Fruit fly (Drosophila melanogaster): ENCODE measurements around the gene Spn28Db.
A peak's percentile ranks its signal among the peaks of the same experiment; 100 is the strongest.

Spn28Db gene

DNA sequence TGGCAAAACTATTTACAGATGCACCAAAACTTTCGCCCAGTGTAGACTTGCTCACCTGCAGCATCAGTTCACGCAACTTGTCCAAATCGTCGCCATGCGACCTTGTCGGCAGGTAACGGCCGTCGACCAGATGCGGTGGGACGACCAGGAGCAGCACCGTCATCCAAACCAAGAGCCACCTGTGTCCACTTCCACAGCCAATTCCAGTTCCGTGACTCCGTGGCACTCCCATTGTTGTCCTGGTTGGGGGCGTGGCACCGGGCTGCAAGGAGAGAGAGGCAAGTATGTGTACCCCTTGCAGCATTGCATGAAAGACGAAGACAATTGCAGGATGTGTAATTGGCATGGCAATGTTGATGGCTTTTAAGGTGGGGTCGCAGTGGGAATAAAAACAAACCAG, 20.3 kb downstream of the Spn28Db start:
- TF ChIP-seq D1 (tag; optimal IDR thresholded peaks at IDR 0.05) (no peak), fd96Ca (GFP tag; IDR thresholded peaks at IDR 0.05) (0 out of 3 replicates have a peak, but pooled peaks have one; percentile 17), EcR (GFP tag; optimal IDR thresholded peaks at IDR 0.05) (peak; percentile 70)

DNA sequence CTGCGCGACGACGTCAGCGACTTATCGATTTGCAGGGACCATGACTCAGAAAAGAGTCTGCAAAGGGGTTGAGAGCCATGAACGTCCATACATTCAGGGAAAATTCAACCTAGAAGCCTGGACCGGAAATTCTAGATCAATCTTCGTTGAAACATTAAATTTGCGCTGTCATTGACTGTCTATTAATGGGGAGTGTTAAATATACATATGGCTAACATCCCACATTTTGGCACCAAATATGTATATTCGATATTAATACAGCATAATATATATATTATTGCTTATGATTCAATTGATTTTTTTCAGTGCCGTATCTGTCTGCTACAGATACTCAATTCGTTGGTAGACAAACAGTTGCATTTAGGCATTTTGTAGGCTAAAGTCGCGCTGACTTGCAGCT, 21.9 kb downstream of the Spn28Db start:
- 0 out of 3 replicates have a peak, but pooled peaks have one; percentile 50 for TF ChIP-seq CG4496 (GFP tag; IDR thresholded peaks at IDR 0.05)
- TF ChIP-seq CG8301 (tag; optimal IDR thresholded peaks at IDR 0.05) = peak; percentile 21
- no peak for TF ChIP-seq CG13204 (GFP tag; optimal IDR thresholded peaks at IDR 0.05)
- no peak for TF ChIP-seq CG10348 (GFP tag; IDR thresholded peaks at IDR 0.05)
- TF ChIP-seq gl (tag; optimal IDR thresholded peaks at IDR 0.05) = no peak
- TF ChIP-seq fd96Ca (GFP tag; IDR thresholded peaks at IDR 0.05) = no peak; the same call in 2 of the 3 replicates
- TF ChIP-seq Snoo (tag; optimal IDR thresholded peaks at IDR 0.05) = no peak
- no peak for TF ChIP-seq CG12605 (GFP tag; IDR thresholded peaks at IDR 0.05)
- TF ChIP-seq D1 (tag; optimal IDR thresholded peaks at IDR 0.05) = no peak
- peak; percentile 17 for TF ChIP-seq Pif1A (GFP tag; optimal IDR thresholded peaks at IDR 0.05)
- TF ChIP-seq CG17806 (tag; optimal IDR thresholded peaks at IDR 0.05) = peak; percentile 64
- no peak for TF ChIP-seq CG32121 (GFP tag; IDR thresholded peaks at IDR 0.05)
- peak; percentile 58 for TF ChIP-seq CG8159 (tag; optimal IDR thresholded peaks at IDR 0.05)
- peak; percentile 8 for TF ChIP-seq CG15710 (tag; optimal IDR thresholded peaks at IDR 0.05)
- TF ChIP-seq rn (GFP tag; IDR thresholded peaks at IDR 0.05) = no peak
- TF ChIP-seq EcR (GFP tag; optimal IDR thresholded peaks at IDR 0.05) = no peak
- no peak for TF ChIP-seq Ets98B (GFP tag; IDR thresholded peaks at IDR 0.05)
- peak; percentile 63 for TF ChIP-seq CG9948 (tag; optimal IDR thresholded peaks at IDR 0.05)
- TF ChIP-seq CG14655 (GFP tag; optimal IDR thresholded peaks at IDR 0.05) = peak; percentile 35
- TF ChIP-seq CG34367 (tag; optimal IDR thresholded peaks at IDR 0.05) = peak; percentile 37
- TF ChIP-seq Pif1B (GFP tag; optimal IDR thresholded peaks at IDR 0.05) = no peak

DNA sequence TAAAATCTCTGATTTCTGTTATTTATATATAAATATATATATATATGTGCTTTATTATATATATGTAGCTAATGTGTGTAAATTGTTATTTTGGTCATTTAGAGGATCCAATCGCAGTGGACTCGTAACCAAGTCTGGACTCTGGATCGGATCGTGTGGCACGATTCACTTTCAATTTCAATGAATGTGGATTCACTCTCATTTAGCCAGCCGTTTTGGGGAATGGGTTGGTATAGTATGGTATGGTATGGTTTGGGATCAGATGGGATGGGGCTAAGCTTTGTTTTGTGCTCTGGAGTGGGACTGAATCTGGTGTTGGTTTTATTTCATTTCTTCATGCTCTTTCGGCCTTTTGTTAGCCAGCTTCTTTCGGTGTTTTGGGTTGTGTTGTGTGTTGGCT, 28.8 kb downstream of the Spn28Db start:
- TF ChIP-seq gl (tag; optimal IDR thresholded peaks at IDR 0.05) = no peak

DNA sequence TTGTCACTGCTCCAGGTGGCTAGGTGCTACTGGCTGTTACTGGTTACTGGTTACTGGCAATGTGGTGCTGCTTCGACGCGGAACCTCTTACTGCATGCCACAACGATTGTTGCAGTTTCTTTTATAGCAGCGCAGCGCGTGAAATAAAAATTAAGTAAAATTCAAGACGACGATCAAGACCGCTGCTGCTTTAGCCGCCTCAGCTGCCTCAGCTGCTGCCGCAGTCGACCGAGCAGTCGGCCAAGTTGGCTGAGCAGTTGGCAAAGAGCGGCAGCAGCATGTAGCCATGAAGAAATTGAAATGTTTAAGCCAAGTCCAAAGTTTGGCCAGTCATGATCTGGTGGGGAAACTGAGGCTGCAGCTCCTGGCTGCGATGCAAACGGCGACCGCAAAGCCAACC, 29.8 kb downstream of the Spn28Db start, which contains the start of gene TwdlE:
Gene TwdlE (minus strand): TSS at position 101 of the 400 bp plus-strand sequence.
- TF ChIP-seq CG12605 (GFP tag; IDR thresholded peaks at IDR 0.05) (no peak), CG34367 (tag; optimal IDR thresholded peaks at IDR 0.05) (no peak), gl (tag; optimal IDR thresholded peaks at IDR 0.05) (no peak), Pif1B (GFP tag; optimal IDR thresholded peaks at IDR 0.05) (no peak), CG10348 (GFP tag; IDR thresholded peaks at IDR 0.05) (no peak), fd96Ca (GFP tag; IDR thresholded peaks at IDR 0.05) (no peak), CG15710 (tag; optimal IDR thresholded peaks at IDR 0.05) (no peak), CG8159 (tag; optimal IDR thresholded peaks at IDR 0.05) (no peak), CG9948 (tag; optimal IDR thresholded peaks at IDR 0.05) (no peak), Snoo (tag; optimal IDR thresholded peaks at IDR 0.05) (no peak), CG14655 (GFP tag; optimal IDR thresholded peaks at IDR 0.05) (no peak), CG8301 (tag; optimal IDR thresholded peaks at IDR 0.05) (no peak), CG4496 (GFP tag; IDR thresholded peaks at IDR 0.05) (no peak)

DNA sequence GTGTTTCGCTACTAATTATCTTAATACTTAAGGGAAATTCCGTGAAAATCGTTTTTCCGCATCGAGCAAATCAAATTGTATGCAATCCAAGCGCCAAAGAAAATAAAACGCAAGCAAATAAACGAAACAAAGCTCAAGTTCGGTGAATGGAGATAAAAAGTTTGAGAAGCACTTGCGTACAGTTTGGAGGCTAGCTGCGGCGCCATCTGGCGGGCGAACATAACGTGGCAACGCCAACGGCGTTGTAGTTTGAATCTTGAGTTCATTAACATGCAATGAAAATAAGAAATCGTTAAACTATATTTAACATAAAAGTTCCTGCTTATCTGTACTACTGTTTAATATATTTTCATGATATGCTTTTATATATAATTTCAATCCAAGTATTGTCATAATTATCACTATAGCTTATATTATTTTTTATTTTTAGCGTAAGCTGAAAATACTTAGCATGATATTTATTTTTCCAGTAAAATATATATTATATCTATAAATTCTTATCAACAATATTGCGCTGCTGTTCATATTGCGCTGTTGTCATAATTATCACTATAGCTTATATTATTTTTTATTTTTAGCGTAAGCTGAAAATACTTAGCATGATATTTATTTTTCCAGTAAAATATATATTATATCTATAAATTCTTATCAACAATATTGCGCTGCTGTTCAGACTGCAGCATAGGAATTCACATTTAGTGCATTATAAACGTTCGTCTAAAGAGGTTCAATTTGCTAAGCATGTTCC, 34.0 kb downstream of the Spn28Db start, which contains the start of gene lectin-28C:
Gene lectin-28C (plus strand): TSS at position 698 of the 748 bp plus-strand sequence.
- peak; percentile 65 for TF ChIP-seq CG4496 (GFP tag; IDR thresholded peaks at IDR 0.05)
- peak; percentile 92 for TF ChIP-seq EcR (GFP tag; optimal IDR thresholded peaks at IDR 0.05)
- peak; percentile 20 for TF ChIP-seq CG8159 (tag; optimal IDR thresholded peaks at IDR 0.05)

DNA sequence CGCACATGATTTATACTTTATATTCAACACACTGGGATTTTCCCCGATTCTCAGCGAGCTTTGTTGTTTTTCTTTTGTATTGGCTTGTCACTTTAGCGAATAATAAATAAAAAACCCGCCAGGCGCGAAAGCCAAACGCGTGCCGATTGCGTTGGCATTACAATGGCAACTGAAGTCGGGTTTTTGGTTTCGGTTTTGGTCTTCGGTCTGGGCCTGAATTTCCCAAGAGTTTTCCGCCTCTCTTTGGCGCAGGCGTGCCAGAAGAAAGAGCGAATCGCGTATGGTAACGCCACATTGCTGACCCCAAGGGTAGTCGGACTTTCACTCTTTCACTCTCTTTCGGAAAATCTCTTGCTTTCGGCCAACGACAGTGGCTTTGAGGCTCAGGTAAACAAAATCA, 35.4 kb downstream of the Spn28Db start, which contains the start of gene CG14535:
Gene CG14535 (minus strand): TSS at position 368 of the 400 bp plus-strand sequence.
- TF ChIP-seq CG9948 (tag; optimal IDR thresholded peaks at IDR 0.05) = no peak
- TF ChIP-seq EcR (GFP tag; optimal IDR thresholded peaks at IDR 0.05) = no peak
- TF ChIP-seq gl (tag; optimal IDR thresholded peaks at IDR 0.05) = no peak
- TF ChIP-seq CG14655 (GFP tag; optimal IDR thresholded peaks at IDR 0.05) = no peak
- TF ChIP-seq CG13204 (GFP tag; optimal IDR thresholded peaks at IDR 0.05) = no peak
- 0 out of 3 replicates have a peak, but pooled peaks have one; percentile 19 for TF ChIP-seq CG4496 (GFP tag; IDR thresholded peaks at IDR 0.05)
- no peak for TF ChIP-seq Pif1B (GFP tag; optimal IDR thresholded peaks at IDR 0.05)
- TF ChIP-seq D1 (tag; optimal IDR thresholded peaks at IDR 0.05) = no peak
- 0 out of 2 replicates have a peak, but pooled peaks have one; percentile 12 for TF ChIP-seq CG12605 (GFP tag; IDR thresholded peaks at IDR 0.05)
- TF ChIP-seq Ets98B (GFP tag; IDR thresholded peaks at IDR 0.05) = peak; percentile 68

DNA sequence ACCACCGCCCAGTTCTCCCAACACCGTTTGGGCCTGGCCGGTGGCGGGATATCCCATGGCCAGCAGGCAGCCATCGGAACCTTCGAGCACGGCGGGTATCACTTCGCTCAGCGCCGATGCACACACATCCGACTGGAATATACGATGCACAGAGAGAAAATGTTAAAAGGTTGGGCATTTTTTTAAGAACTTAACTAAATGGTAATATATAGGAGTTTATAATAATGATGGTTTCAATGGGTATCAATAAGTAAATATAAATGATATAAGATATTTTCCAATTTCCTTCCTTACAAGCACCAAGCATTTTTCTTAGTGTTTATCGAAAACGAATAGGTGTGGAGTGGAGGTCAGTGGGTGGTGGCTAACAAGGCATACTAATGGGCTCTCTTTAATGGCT, 38.9 kb downstream of the Spn28Db start:
- TF ChIP-seq CG9948 (tag; optimal IDR thresholded peaks at IDR 0.05) = no peak
- no peak for TF ChIP-seq Pif1B (GFP tag; optimal IDR thresholded peaks at IDR 0.05)
- no peak for TF ChIP-seq rn (GFP tag; IDR thresholded peaks at IDR 0.05)
- TF ChIP-seq CG17806 (tag; optimal IDR thresholded peaks at IDR 0.05) = peak; percentile 2
- TF ChIP-seq CG15710 (tag; optimal IDR thresholded peaks at IDR 0.05) = no peak
- no peak for TF ChIP-seq CG32121 (GFP tag; IDR thresholded peaks at IDR 0.05)
- no peak for TF ChIP-seq Snoo (tag; optimal IDR thresholded peaks at IDR 0.05)
- no peak for TF ChIP-seq EcR (GFP tag; optimal IDR thresholded peaks at IDR 0.05)
- TF ChIP-seq Ets98B (GFP tag; IDR thresholded peaks at IDR 0.05) = no peak
- peak; percentile 9 for TF ChIP-seq CG14655 (GFP tag; optimal IDR thresholded peaks at IDR 0.05)
- TF ChIP-seq Pif1A (GFP tag; optimal IDR thresholded peaks at IDR 0.05) = no peak
- TF ChIP-seq CG8301 (tag; optimal IDR thresholded peaks at IDR 0.05) = no peak
- no peak for TF ChIP-seq CG10348 (GFP tag; IDR thresholded peaks at IDR 0.05)
- peak; percentile 0 for TF ChIP-seq CG8159 (tag; optimal IDR thresholded peaks at IDR 0.05)
- no peak for TF ChIP-seq CG34367 (tag; optimal IDR thresholded peaks at IDR 0.05)
- no peak for TF ChIP-seq CG12605 (GFP tag; IDR thresholded peaks at IDR 0.05)
- TF ChIP-seq D1 (tag; optimal IDR thresholded peaks at IDR 0.05) = no peak
- TF ChIP-seq CG13204 (GFP tag; optimal IDR thresholded peaks at IDR 0.05) = no peak
- no peak for TF ChIP-seq CG4496 (GFP tag; IDR thresholded peaks at IDR 0.05)
- TF ChIP-seq fd96Ca (GFP tag; IDR thresholded peaks at IDR 0.05) = no peak
- TF ChIP-seq gl (tag; optimal IDR thresholded peaks at IDR 0.05) = no peak

Measured in whole organism, pupa.